Worm (Caenorhabditis elegans) whole organism, L4 larva: ENCODE results near the gene sma-5.
A peak's percentile ranks its signal among the peaks of the same experiment; 100 is the strongest.

Experiments
- T20F7.1 ChIP-seq: fragments of 200-800 bp; sonication (Bioruptor generic); optimal IDR thresholded peaks from 2 replicates; lab custom pipeline; 2018; ENCODE audit warnings: mild to moderate bottlenecking, missing genetic modification characterization, missing compliant biosample characterization
- egl-27 ChIP-seq: sonication (generic microtip); optimal IDR thresholded peaks from 3 replicates; lab custom pipeline; 2017; ENCODE audit warnings: missing biosample characterization, missing genetic modification reagents, missing genetic modification characterization
- jun-1 ChIP-seq: fragments of 150-350 bp; optimal IDR thresholded peaks from 2 replicates; lab custom pipeline; 2014; ENCODE audit warnings: missing biosample characterization, missing genetic modification reagents, missing genetic modification characterization
- nhr-77 ChIP-seq: fragments of 150-350 bp; optimal IDR thresholded peaks from 2 replicates; lab custom pipeline; 2014; ENCODE audit warnings: missing biosample characterization, missing genetic modification characterization
- zag-1 ChIP-seq: fragments of 150-350 bp; optimal IDR thresholded peaks from 2 replicates; lab custom pipeline; 2014; ENCODE audit warnings: missing biosample characterization, missing genetic modification characterization

DNA sequence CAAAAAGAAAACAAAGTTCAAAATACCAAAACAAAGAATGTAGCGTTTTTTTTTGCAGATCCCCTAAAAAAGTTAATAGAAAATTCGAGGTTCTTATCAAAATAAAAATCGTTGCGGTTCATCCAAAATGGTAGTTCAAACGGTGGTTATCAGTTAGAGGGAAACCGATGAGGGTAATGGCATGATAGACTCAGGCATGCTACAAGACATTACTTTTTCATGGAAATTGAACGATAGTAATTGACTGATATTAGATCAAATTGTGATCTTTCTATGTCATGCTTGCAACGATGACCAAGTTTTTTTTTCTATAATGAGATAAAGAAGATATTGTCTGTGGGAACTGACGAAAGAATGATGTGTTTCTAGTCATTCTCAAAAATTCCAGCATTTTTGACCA, 40.8 kb downstream of the sma-5 start:
- TF ChIP-seq egl-27 (tag; lab: Kevin White, UChicago) (no peak), zag-1 (tag; lab: Kevin White, UChicago) (no peak), T20F7.1 (GFP tag; lab: Kevin White, UChicago) (no peak), nhr-77 (tag; lab: Kevin White, UChicago) (peak; percentile 32), jun-1 (tag; lab: Kevin White, UChicago) (no peak)
